Worm (Caenorhabditis elegans) whole organism, young adult: ENCODE data around the gene F10G2.10.

ENCODE experiments used
- B0261.1 ChIP-seq: sonication (generic microtip); optimal IDR thresholded peaks from 2 replicates; lab custom pipeline; 2016; ENCODE audit warnings: mild to moderate bottlenecking, missing genetic modification characterization, moderate library complexity, missing compliant biosample characterization
- K12H6.12 ChIP-seq: fragments of 200-800 bp; sonication (Bioruptor generic); optimal IDR thresholded peaks from 2 replicates; lab custom pipeline; 2018; ENCODE audit warnings: mild to moderate bottlenecking, missing genetic modification characterization, missing compliant biosample characterization
- ztf-6 ChIP-seq: fragments of 200-800 bp; sonication (Bioruptor generic); IDR thresholded peaks from 2 replicates; pipeline ENCODE4 v1.3.6; 2022; ENCODE audit warnings: missing genetic modification reagents, missing genetic modification characterization, missing compliant biosample characterization

DNA sequence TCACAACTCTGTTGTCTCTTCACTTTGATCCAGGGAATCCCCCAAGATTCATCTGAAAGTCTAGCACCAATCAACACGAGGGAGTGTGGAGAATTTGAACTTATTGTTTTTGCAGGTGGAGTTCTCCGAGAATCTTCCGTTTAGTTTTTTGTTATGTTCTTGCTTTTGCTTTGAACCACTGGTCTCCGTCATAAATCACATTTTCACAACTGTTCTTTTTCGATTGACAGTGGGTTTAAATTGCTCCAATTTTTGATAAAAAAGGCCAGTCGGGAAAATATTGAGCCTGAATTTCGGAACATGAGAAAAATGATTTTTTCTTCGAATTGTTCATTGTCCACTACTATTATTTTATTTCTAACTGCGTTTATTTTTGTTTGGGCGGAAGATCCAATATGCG lies at the start of gene F10G2.10:
- TF ChIP-seq K12H6.12 (tag; lab: Kevin White, UChicago) (no peak), B0261.1 (tag; lab: Kevin White, UChicago) (no peak), ztf-6 (GFP tag; lab: Robert Waterston, UW) (no peak)
